Worm (Caenorhabditis elegans): Measurements from ENCODE around the gene R02D1.2.

R02D1.2 gene

DNA sequence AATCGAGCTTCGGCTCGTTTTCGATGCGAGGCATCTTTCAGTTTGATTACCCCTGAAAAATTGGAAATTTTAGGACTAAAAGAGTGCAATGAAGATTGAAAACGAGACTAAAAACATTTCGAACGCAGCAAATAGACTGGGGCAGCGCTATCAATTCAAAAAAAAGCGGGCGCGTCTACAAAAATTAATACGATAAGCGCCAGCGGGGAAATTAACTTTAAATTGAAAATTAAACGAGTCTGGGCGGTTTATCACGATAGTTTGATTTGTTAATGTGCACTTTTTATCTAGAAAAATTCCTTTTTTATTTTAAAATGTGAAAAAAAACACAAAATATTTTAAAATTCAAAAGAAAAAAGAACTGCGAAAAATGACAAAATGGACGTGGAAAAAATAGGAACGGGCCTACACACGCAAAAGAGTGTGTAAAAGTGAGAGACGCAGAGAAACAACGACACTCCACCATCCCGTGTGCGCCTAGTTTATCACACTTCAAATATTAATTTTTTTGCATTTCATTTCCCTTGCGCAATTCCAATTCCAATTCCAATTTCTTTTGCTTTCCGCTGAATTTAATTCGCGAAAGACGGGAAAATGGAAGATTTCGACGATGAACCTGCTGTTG, 48.8 kb upstream of the R02D1.2 start, which contains the start of the genes gmpr-1 and fipp-1 (continued):
- no peak for TF ChIP-seq skn-1 (tag; optimal IDR thresholded peaks at IDR 0.05)
- TF ChIP-seq ceh-20 (GFP tag; IDR thresholded peaks at IDR 0.05), result no peak
- no peak for TF ChIP-seq vab-7 (GFP tag; IDR thresholded peaks at IDR 0.05)
- 0 out of 2 replicates have a peak, but pooled peaks have one; percentile 26 for TF ChIP-seq pha-4 (GFP tag; IDR thresholded peaks at IDR 0.05)
- no peak for TF ChIP-seq pha-4 (tag; optimal IDR thresholded peaks at IDR 0.05)
- no peak for TF ChIP-seq daf-8 (GFP tag; IDR thresholded peaks at IDR 0.05)
- no peak for TF ChIP-seq spr-1 (tag; optimal IDR thresholded peaks at IDR 0.05)
- no peak for TF ChIP-seq lir-3 (tag; optimal IDR thresholded peaks at IDR 0.05)
- TF ChIP-seq egl-27 (tag; optimal IDR thresholded peaks at IDR 0.05), result no peak
- peak; percentile 23 for TF ChIP-seq hlh-11 (tag; optimal IDR thresholded peaks at IDR 0.05)
- no peak for TF ChIP-seq dmd-6 (GFP tag; IDR thresholded peaks at IDR 0.05)
- no peak for TF ChIP-seq mxl-3 (GFP tag; optimal IDR thresholded peaks at IDR 0.05)
- no peak for TF ChIP-seq fos-1 (tag; optimal IDR thresholded peaks at IDR 0.05)
- TF ChIP-seq nhr-41 (GFP tag; IDR thresholded peaks at IDR 0.05), result no peak
- no peak for TF ChIP-seq aha-1 (tag)

DNA sequence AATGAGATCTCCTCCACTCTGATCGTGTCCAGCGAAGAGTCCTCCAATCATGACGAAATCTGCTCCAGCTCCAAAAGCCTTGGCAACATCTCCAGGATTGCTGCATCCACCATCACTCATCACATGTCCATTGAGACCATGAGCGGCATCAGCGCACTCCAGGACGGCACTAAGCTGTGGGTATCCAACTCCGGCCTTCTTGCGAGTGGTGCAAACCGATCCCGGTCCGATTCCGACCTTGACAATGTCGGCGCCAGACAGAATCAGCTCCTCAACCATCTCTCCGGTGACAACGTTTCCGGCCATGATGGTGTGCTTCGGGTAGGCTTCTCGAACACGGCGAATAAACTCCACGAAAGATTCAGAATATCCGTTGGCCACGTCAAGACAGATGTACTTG, 47.9 kb upstream of the R02D1.2 start:
- TF ChIP-seq dmd-8 (GFP tag; IDR thresholded peaks at IDR 0.05), result no peak
- TF ChIP-seq set-16 (GFP tag; IDR thresholded peaks at IDR 0.05), result peak; percentile 55; the same call in 1 of the 2 replicates

DNA sequence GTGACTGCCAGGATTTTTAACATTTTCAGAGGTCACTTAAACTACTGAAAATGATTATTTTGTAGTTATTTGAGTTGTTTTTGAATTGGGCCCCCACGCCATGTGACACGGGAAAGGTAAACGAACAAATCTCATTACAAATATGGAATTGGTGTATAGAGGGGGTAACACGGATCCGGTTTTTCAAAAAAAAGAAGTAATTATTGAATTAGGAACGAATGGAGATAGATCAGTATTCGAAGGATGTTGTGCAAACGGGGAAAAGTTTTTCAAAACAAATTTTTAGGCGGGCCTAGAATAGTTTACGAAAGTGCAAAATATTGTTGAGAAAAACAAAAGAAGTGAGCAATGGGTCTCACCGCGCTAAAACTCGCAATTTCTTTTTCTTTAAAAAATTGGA, 43.8 kb upstream of the R02D1.2 start, which contains the start of gene F32D1.11:
TSS of gene F32D1.11 (minus strand) at position 101 of the 400 bp plus-strand sequence.
- TF ChIP-seq mxl-2 (GFP tag; conservative IDR thresholded peaks at IDR 0.05) (no peak), pha-4 (GFP tag; IDR thresholded peaks at IDR 0.05) (no peak), pha-4 (tag; optimal IDR thresholded peaks at IDR 0.05) (no peak), T20F7.1 (GFP tag; optimal IDR thresholded peaks at IDR 0.05) (no peak)

DNA sequence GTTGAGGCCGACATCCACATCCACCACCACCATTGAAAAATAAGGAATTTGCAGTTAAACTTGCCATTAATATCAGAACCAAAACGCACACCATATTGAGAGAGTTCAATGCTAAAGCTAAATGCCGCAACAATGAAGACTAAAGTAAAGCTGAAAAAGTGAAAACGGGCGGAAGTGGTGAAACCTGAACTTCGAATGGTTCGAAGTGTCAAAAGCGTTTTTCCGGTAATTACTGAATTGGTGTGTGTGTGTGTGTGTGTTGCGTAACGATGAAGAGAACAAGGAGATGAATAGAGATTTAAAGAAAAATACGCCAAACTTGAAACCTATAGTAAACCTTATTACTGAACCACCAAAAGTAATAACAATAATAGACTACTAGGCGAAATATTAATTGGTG, 41.9 kb upstream of the R02D1.2 start, which contains the start of gene grl-13:
TSS of gene grl-13 (minus strand) at position 101 of the 400 bp plus-strand sequence.
- no peak for TF ChIP-seq spr-1 (tag; optimal IDR thresholded peaks at IDR 0.05)
- peak in 1 of 2 experiments; percentile 30 for TF ChIP-seq unc-62 (GFP tag; optimal IDR thresholded peaks at IDR 0.05 in 1 of 2)
- no peak for TF ChIP-seq unc-62 (tag; optimal IDR thresholded peaks at IDR 0.05)

DNA sequence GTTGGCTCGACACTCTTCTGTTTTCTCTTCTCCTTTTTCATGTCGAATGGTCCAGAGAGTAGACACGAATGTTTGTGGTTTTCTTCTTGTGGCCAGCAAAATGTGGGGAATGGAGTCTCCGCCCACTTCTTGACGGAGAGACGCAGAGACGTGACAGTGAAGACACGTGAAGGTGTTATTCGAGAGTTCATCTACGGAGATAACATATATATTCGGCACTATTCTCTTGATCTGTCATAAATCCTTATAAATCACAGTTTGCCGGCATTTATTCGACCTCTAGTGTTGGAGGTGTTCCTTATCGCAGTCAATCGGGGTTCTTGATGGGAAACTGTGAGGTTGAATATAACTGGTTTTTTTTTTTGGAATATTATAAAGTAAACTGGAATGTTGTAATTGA, 38.9 kb upstream of the R02D1.2 start, which contains the start of gene F32D1.3:
TSS of gene F32D1.3 (minus strand) at position 65 of the 400 bp plus-strand sequence.
- no peak for TF ChIP-seq nhr-76 (tag; optimal IDR thresholded peaks at IDR 0.05)
- TF ChIP-seq dmd-9 (GFP tag; IDR thresholded peaks at IDR 0.05), result no peak
- TF ChIP-seq dmd-8 (GFP tag; IDR thresholded peaks at IDR 0.05), result no peak
- TF ChIP-seq unc-62 (GFP tag; optimal IDR thresholded peaks at IDR 0.05 in 1 of 2), result peak in 1 of 2 experiments; percentile 83
- no peak for TF ChIP-seq unc-62 (tag; optimal IDR thresholded peaks at IDR 0.05)
- no peak for TF ChIP-seq F26F4.8 (GFP tag; conservative IDR thresholded peaks at IDR 0.05)
- TF ChIP-seq F10B5.3 (tag; optimal IDR thresholded peaks at IDR 0.05), result no peak
- TF ChIP-seq nhr-6 (tag; optimal IDR thresholded peaks at IDR 0.05), result no peak
- peak in 1 of 2 experiments; percentile 14 for TF ChIP-seq mdl-1 (tag; optimal IDR thresholded peaks at IDR 0.05)
- no peak for TF ChIP-seq spr-3 (GFP tag; optimal IDR thresholded peaks at IDR 0.05)
- peak; percentile 1 for TF ChIP-seq nhr-28 (tag; optimal IDR thresholded peaks at IDR 0.05)

DNA sequence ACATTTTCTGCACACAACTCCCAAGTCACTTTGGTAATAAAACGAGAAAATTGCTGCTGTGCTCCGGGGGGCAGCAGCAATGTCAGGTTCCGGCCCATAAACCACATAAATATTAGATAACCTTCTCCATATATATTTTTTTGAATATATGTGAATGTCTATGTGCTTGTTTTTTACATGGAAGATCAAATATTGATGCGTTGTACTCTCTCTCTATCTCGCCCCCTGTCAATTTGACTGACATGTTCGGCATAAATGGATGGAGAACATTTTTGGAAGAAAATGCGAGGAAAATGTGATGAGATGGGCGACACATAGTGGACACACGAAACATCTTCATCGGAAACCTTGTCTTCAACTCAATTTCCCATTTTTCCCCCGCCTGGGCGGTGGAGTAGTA, 37.4 kb upstream of the R02D1.2 start:
- TF ChIP-seq Y105C5A.15 (GFP tag; IDR thresholded peaks at IDR 0.05), result no peak
- TF ChIP-seq daf-19 (GFP tag; conservative IDR thresholded peaks at IDR 0.05), result no peak
- no peak for TF ChIP-seq F37D6.2 (tag; optimal IDR thresholded peaks at IDR 0.05)
- TF ChIP-seq unc-62 (GFP tag; optimal IDR thresholded peaks at IDR 0.05 in 1 of 2), result peak in 1 of 2 experiments; percentile 88
- no peak for TF ChIP-seq unc-62 (tag; optimal IDR thresholded peaks at IDR 0.05)
- TF ChIP-seq nhr-76 (tag; optimal IDR thresholded peaks at IDR 0.05), result no peak
- TF ChIP-seq dmd-6 (GFP tag; IDR thresholded peaks at IDR 0.05), result peak; percentile 20; the same call in 1 of the 2 replicates

All from whole organism, L4 larva.